Fruit fly (Drosophila melanogaster) whole organism, embryonic: ENCODE data around the gene Or67b.

Source experiments
- Antp ChIP-seq: fragments of 200-800 bp; sonication (Bioruptor generic); optimal IDR thresholded peaks from 3 replicates; lab custom pipeline; 2016; ENCODE audit warnings: missing biosample characterization, missing genetic modification characterization
- Asciz ChIP-seq: fragments of 200-800 bp; sonication (Bioruptor generic); optimal IDR thresholded peaks from 2 replicates; lab custom pipeline; 2017; ENCODE audit warnings: missing biosample characterization, mild to moderate bottlenecking, missing genetic modification characterization, missing genetic modification reagents
- CG10979 ChIP-seq: fragments of 200-800 bp; sonication (Bioruptor generic); optimal IDR thresholded peaks from 2 replicates; lab custom pipeline; 2018; ENCODE audit warnings: missing biosample characterization, mild to moderate bottlenecking, missing genetic modification characterization, moderate library complexity
- CG11093 ChIP-seq: fragments of 200-800 bp; sonication (Bioruptor generic); IDR thresholded peaks from 3 replicates; pipeline ENCODE4 v1.3.6; 2022; ENCODE audit warnings: missing biosample characterization, missing genetic modification characterization
- CG12391 ChIP-seq: fragments of 200-800 bp; sonication (Bioruptor generic); optimal IDR thresholded peaks from 3 replicates; lab custom pipeline; 2018; ENCODE audit warnings: missing biosample characterization, mild to moderate bottlenecking, missing genetic modification characterization, moderate library complexity
- CG13123 ChIP-seq: fragments of 200-800 bp; sonication (Bioruptor generic); optimal IDR thresholded peaks from 2 replicates; lab custom pipeline; 2016; ENCODE audit warnings: missing biosample characterization, missing genetic modification characterization
- CG13424 ChIP-seq: fragments of 200-800 bp; sonication (Bioruptor generic); optimal IDR thresholded peaks from 2 replicates; lab custom pipeline; 2019; ENCODE audit warnings: missing biosample characterization, mild to moderate bottlenecking, missing genetic modification characterization, moderate library complexity
- CG15479 ChIP-seq: fragments of 200-800 bp; sonication (Bioruptor generic); optimal IDR thresholded peaks from 3 replicates; lab custom pipeline; 2019; ENCODE audit warnings: missing biosample characterization, mild to moderate bottlenecking, missing genetic modification characterization, moderate library complexity
- CG17361 ChIP-seq: fragments of 200-800 bp; sonication (Bioruptor generic); IDR thresholded peaks from 3 replicates; pipeline ENCODE4 v1.3.6; 2022; ENCODE audit warnings: missing biosample characterization, missing genetic modification characterization
- CG1832 ChIP-seq: fragments of 200-800 bp; sonication (Bioruptor generic); optimal IDR thresholded peaks from 2 replicates; lab custom pipeline; 2017; ENCODE audit warnings: missing biosample characterization, mild to moderate bottlenecking, missing genetic modification characterization, inconsistent platforms
- CG18599 ChIP-seq: fragments of 200-800 bp; sonication (Bioruptor generic); optimal IDR thresholded peaks from 3 replicates; lab custom pipeline; 2017; ENCODE audit warnings: missing biosample characterization, missing genetic modification characterization, mild to moderate bottlenecking, moderate library complexity, missing genetic modification reagents
- CG3163 ChIP-seq: fragments of 200-800 bp; sonication (Bioruptor generic); optimal IDR thresholded peaks from 3 replicates; lab custom pipeline; 2016; ENCODE audit warnings: missing biosample characterization, missing genetic modification characterization
- CG33557 ChIP-seq: fragments of 200-800 bp; sonication (Bioruptor generic); optimal IDR thresholded peaks from 2 replicates; lab custom pipeline; 2019; ENCODE audit warnings: missing biosample characterization, mild to moderate bottlenecking, missing genetic modification characterization, moderate library complexity
- CG3407 ChIP-seq: fragments of 200-800 bp; sonication (Bioruptor generic); optimal IDR thresholded peaks from 2 replicates; lab custom pipeline; 2018; ENCODE audit warnings: missing biosample characterization, mild to moderate bottlenecking, missing genetic modification characterization
- CG42726 ChIP-seq: fragments of 200-800 bp; sonication (Bioruptor generic); IDR thresholded peaks from 2 replicates; pipeline ENCODE4 v1.3.6; 2022; ENCODE audit warnings: missing biosample characterization, missing genetic modification characterization; ENCODE audit not compliant: partially characterized antibody
- CG4707 ChIP-seq: fragments of 200-800 bp; sonication (Bioruptor generic); optimal IDR thresholded peaks from 2 replicates; lab custom pipeline; 2018; ENCODE audit warnings: missing biosample characterization, mild to moderate bottlenecking, missing genetic modification characterization, moderate library complexity
- CG6813 ChIP-seq: fragments of 200-800 bp; sonication (Bioruptor generic); optimal IDR thresholded peaks from 2 replicates; lab custom pipeline; 2017; ENCODE audit warnings: missing biosample characterization, missing genetic modification characterization, mild to moderate bottlenecking, moderate library complexity, missing genetic modification reagents
- CG7987 ChIP-seq: fragments of 200-800 bp; sonication (Bioruptor generic); optimal IDR thresholded peaks from 2 replicates; lab custom pipeline; 2018; ENCODE audit warnings: missing biosample characterization, mild to moderate bottlenecking, missing genetic modification characterization, moderate library complexity
- CG8924 ChIP-seq: fragments of 200-800 bp; optimal IDR thresholded peaks from 3 replicates; lab custom pipeline; 2019; ENCODE audit warnings: missing biosample characterization, mild to moderate bottlenecking, missing genetic modification characterization, moderate library complexity
- CkIIα-i1 ChIP-seq: fragments of 200-800 bp; sonication (Bioruptor generic); IDR thresholded peaks from 2 replicates; pipeline ENCODE4 v1.3.6; 2022; ENCODE audit warnings: missing biosample characterization, missing genetic modification characterization
- Eip74EF ChIP-seq, 2 experiments: fragments of 200-800 bp in 1 of 2; fragments of >200 bp in 1 of 2; sonication (Bioruptor generic) in 1 of 2; optimal IDR thresholded peaks; 2 replicates each; lab custom pipeline; 2017 to 2019; ENCODE audit warnings: missing biosample characterization in 2 of 2, missing genetic modification characterization in 2 of 2, mild to moderate bottlenecking in 1 of 2, moderate library complexity in 1 of 2
- HLHmδ ChIP-seq: fragments of 200-800 bp; sonication (Bioruptor generic); optimal IDR thresholded peaks from 2 replicates; lab custom pipeline; 2018; ENCODE audit warnings: missing biosample characterization, mild to moderate bottlenecking, missing genetic modification characterization, moderate library complexity
- Mad ChIP-seq: fragments of 200-800 bp; sonication (Bioruptor generic); optimal IDR thresholded peaks from 2 replicates; lab custom pipeline; 2016; ENCODE audit warnings: missing biosample characterization, missing genetic modification characterization
- NC2β ChIP-seq: fragments of 200-800 bp; sonication (Bioruptor generic); optimal IDR thresholded peaks from 2 replicates; lab custom pipeline; 2016; ENCODE audit warnings: missing biosample characterization, missing genetic modification characterization
- PHDP ChIP-seq: fragments of 200-800 bp; sonication (Bioruptor generic); optimal IDR thresholded peaks from 3 replicates; lab custom pipeline; 2018; ENCODE audit warnings: missing biosample characterization, mild to moderate bottlenecking, missing genetic modification characterization, moderate library complexity
- Pdp1 ChIP-seq, 2 experiments: fragments of 200-800 bp; sonication (Bioruptor generic); optimal IDR thresholded peaks; 3 replicates each; lab custom pipeline; 2016; ENCODE audit warnings: missing biosample characterization in 2 of 2, missing genetic modification characterization in 2 of 2, mild to moderate bottlenecking in 1 of 2, moderate library complexity in 1 of 2
- Trl ChIP-seq, 3 experiments: fragments of >200 bp in 2 of 3; fragments of 200-800 bp in 1 of 3; sonication (Bioruptor generic) in 1 of 3; optimal IDR thresholded peaks; 2 replicates in 1 of 3; 3 replicates in 2 of 3; lab custom pipeline; 2016 to 2017; ENCODE audit warnings: missing biosample characterization in 1 of 3, missing genetic modification characterization in 1 of 3
- Xrp1 ChIP-seq: fragments of 200-800 bp; sonication (Bioruptor generic); IDR thresholded peaks from 2 replicates; pipeline ENCODE4 v1.3.6; 2022; ENCODE audit warnings: missing biosample characterization, missing genetic modification characterization
- ato ChIP-seq: fragments of 200-800 bp; sonication (Bioruptor generic); IDR thresholded peaks from 2 replicates; pipeline ENCODE4 v1.3.6; 2022; ENCODE audit warnings: missing biosample characterization, missing genetic modification characterization; ENCODE audit not compliant: partially characterized antibody
- chinmo ChIP-seq: fragments of 200-800 bp; sonication (Bioruptor generic); IDR thresholded peaks from 4 replicates; pipeline ENCODE4 v1.3.6; 2022; ENCODE audit warnings: missing biosample characterization, missing genetic modification characterization; ENCODE audit not compliant: partially characterized antibody
- emc ChIP-seq: fragments of 200-800 bp; sonication (Bioruptor generic); optimal IDR thresholded peaks from 2 replicates; lab custom pipeline; 2016; ENCODE audit warnings: missing biosample characterization, missing genetic modification characterization
- eve ChIP-seq, 2 experiments: fragments of >200 bp; optimal IDR thresholded peaks; 2 replicates each; lab custom pipeline; 2017; ENCODE audit warnings: missing biosample characterization in 2 of 2, missing genetic modification characterization in 2 of 2
- eyg ChIP-seq: fragments of 200-800 bp; sonication (Bioruptor generic); optimal IDR thresholded peaks from 3 replicates; lab custom pipeline; 2016; ENCODE audit warnings: missing biosample characterization, missing genetic modification characterization
- gem ChIP-seq: fragments of 200-800 bp; sonication (Bioruptor generic); optimal IDR thresholded peaks from 2 replicates; lab custom pipeline; 2019; ENCODE audit warnings: missing biosample characterization, mild to moderate bottlenecking, missing genetic modification characterization, moderate library complexity
- grau ChIP-seq: fragments of 200-800 bp; optimal IDR thresholded peaks from 3 replicates; lab custom pipeline; 2019; ENCODE audit warnings: missing biosample characterization, mild to moderate bottlenecking, missing genetic modification characterization, moderate library complexity
- knrl ChIP-seq: fragments of 200-800 bp; sonication (Bioruptor generic); IDR thresholded peaks from 3 replicates; pipeline ENCODE4 v1.3.6; 2022; ENCODE audit warnings: missing biosample characterization, missing genetic modification characterization; ENCODE audit not compliant: partially characterized antibody
- lbe ChIP-seq: fragments of 200-800 bp; sonication (Bioruptor generic); optimal IDR thresholded peaks from 2 replicates; lab custom pipeline; 2016; ENCODE audit warnings: missing biosample characterization, mild to moderate bottlenecking, missing genetic modification characterization
- lola ChIP-seq, 3 experiments: fragments of >200 bp in 2 of 3; fragments of 200-800 bp in 1 of 3; sonication (Bioruptor generic) in 1 of 3; optimal IDR thresholded peaks; 2 replicates each; lab custom pipeline; 2017 to 2019; ENCODE audit warnings: missing biosample characterization in 3 of 3, missing genetic modification characterization in 3 of 3, mild to moderate bottlenecking in 1 of 3, moderate library complexity in 1 of 3
- nerfin-1 ChIP-seq: fragments of 200-800 bp; sonication (Bioruptor generic); optimal IDR thresholded peaks from 3 replicates; lab custom pipeline; 2019; ENCODE audit warnings: missing biosample characterization, mild to moderate bottlenecking, missing genetic modification characterization, moderate library complexity
- nom ChIP-seq: fragments of 200-800 bp; sonication (Bioruptor generic); optimal IDR thresholded peaks from 2 replicates; lab custom pipeline; 2017; ENCODE audit warnings: missing biosample characterization, missing genetic modification characterization, mild to moderate bottlenecking, moderate library complexity, missing genetic modification reagents
- pb ChIP-seq: fragments of 200-800 bp; sonication (Bioruptor generic); optimal IDR thresholded peaks from 3 replicates; lab custom pipeline; 2016; ENCODE audit warnings: missing biosample characterization, missing genetic modification characterization
- pfk ChIP-seq: fragments of 200-800 bp; sonication (Bioruptor generic); optimal IDR thresholded peaks from 2 replicates; lab custom pipeline; 2018; ENCODE audit warnings: missing biosample characterization, mild to moderate bottlenecking, missing genetic modification characterization, moderate library complexity
- ranshi ChIP-seq: fragments of 200-800 bp; sonication (Bioruptor generic); IDR thresholded peaks from 2 replicates; pipeline ENCODE4 v1.3.6; 2022; ENCODE audit warnings: missing biosample characterization, missing genetic modification characterization
- sd ChIP-seq: fragments of 200-800 bp; sonication (Bioruptor generic); optimal IDR thresholded peaks from 3 replicates; lab custom pipeline; 2018; ENCODE audit warnings: missing biosample characterization, mild to moderate bottlenecking, missing genetic modification characterization, moderate library complexity
- sens ChIP-seq: fragments of 200-800 bp; sonication (Bioruptor generic); peaks from one replicate; lab custom pipeline; 2016; ENCODE audit warnings: missing biosample characterization, missing genetic modification characterization
- sqz ChIP-seq: fragments of 200-800 bp; sonication (Bioruptor generic); optimal IDR thresholded peaks from 3 replicates; lab custom pipeline; 2018; ENCODE audit warnings: missing biosample characterization, mild to moderate bottlenecking, missing genetic modification characterization
- z ChIP-seq: fragments of 200-800 bp; sonication (Bioruptor generic); IDR thresholded peaks from 3 replicates; pipeline ENCODE4 v1.3.6; 2022; ENCODE audit warnings: missing biosample characterization, missing genetic modification characterization

The Or67b gene

DNA sequence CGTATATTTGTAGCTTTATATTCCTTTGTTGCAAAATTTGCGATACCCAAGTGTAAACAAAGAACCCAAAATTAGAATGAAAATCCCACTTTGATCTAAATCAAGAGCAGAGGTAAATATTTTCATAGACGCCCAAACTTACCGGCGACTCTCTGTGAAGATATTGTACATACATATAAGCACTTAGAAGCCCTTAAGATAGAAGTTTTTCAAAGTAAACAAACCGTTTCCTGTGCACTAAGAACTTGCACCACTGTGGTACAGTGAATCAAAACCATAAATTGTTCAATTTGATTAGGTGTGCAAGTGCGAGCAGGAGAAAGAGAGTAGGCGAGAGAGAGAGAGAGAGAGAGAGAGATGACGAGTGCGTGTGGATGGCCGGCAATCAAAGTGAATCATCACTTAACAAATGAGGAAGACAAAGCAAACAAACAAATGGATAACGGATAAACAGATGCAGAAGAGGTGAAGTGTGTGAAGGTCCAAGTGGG is 49.1 kb upstream of the Or67b start (continued):
- TF ChIP-seq Antp (GFP tag; lab: Kevin White, UChicago) = peak; percentile 3
- no peak for TF ChIP-seq NC2β (GFP tag; lab: Kevin White, UChicago)
- no peak for TF ChIP-seq CG18599 (GFP tag; lab: Kevin White, UChicago)
- TF ChIP-seq sens (GFP tag; lab: Kevin White, UChicago) = peak; percentile 86
- peak; percentile 22 for TF ChIP-seq CG33557 (GFP tag; lab: Kevin White, UChicago)
- no peak for TF ChIP-seq ato (GFP tag; lab: Robert Waterston, UW)
- 0 out of 2 replicates have a peak, but pooled peaks have one; percentile 5 for TF ChIP-seq ranshi (GFP tag; lab: Robert Waterston, UW)
- TF ChIP-seq pfk (GFP tag; lab: Kevin White, UChicago) = no peak
- peak; percentile 30 for TF ChIP-seq HLHmδ (GFP tag; lab: Kevin White, UChicago)
- TF ChIP-seq knrl (GFP tag; lab: Robert Waterston, UW) = 0 out of 3 replicates have a peak, but pooled peaks have one; percentile 20
- peak; percentile 19 for TF ChIP-seq nom (GFP tag; lab: Kevin White, UChicago)
- peak; percentile 0 for TF ChIP-seq CG3407 (GFP tag; lab: Kevin White, UChicago)
- peak; percentile 58 to 79 for TF ChIP-seq Trl (optimal IDR thresholded peaks at IDR 0.05; lab: Kevin White, UChicago)
- TF ChIP-seq Trl (GFP tag; optimal IDR thresholded peaks at IDR 0.05; lab: Kevin White, UChicago) = peak; percentile 5
- no peak for TF ChIP-seq emc (GFP tag; lab: Kevin White, UChicago)
- TF ChIP-seq CkIIα-i1 (GFP tag; lab: Robert Waterston, UW) = no peak
- TF ChIP-seq eyg (GFP tag; lab: Kevin White, UChicago) = no peak
- TF ChIP-seq Eip74EF (GFP tag; optimal IDR thresholded peaks at IDR 0.05; lab: Kevin White, UChicago) = peak in 1 of 2 experiments; percentile 54
- TF ChIP-seq chinmo (GFP tag; lab: Robert Waterston, UW) = no peak; the same call in 3 of the 4 replicates
- peak; percentile 17 for TF ChIP-seq CG3163
- peak in 1 of 2 experiments; percentile 37 for TF ChIP-seq Pdp1 (GFP tag; optimal IDR thresholded peaks at IDR 0.05; lab: Kevin White, UChicago)
- no peak for TF ChIP-seq CG42726
- TF ChIP-seq CG13123 (GFP tag; lab: Kevin White, UChicago) = peak; percentile 18
- TF ChIP-seq z (GFP tag; lab: Robert Waterston, UW) = 0 out of 3 replicates have a peak, but pooled peaks have one; percentile 57
- no peak for TF ChIP-seq pb (GFP tag; lab: Kevin White, UChicago)
- peak; percentile 4 for TF ChIP-seq CG6813 (GFP tag; lab: Kevin White, UChicago)
- TF ChIP-seq CG13424 (tag; lab: Kevin White, UChicago) = peak; percentile 20
- TF ChIP-seq CG10979 (tag; lab: Kevin White, UChicago) = peak; percentile 27
- TF ChIP-seq CG12391 (tag; lab: Kevin White, UChicago) = peak; percentile 6
- TF ChIP-seq gem (tag; lab: Kevin White, UChicago) = peak; percentile 18
- TF ChIP-seq CG8924 (tag; lab: Kevin White, UChicago) = peak; percentile 29
- TF ChIP-seq nerfin-1 (tag; lab: Kevin White, UChicago) = peak; percentile 9
- TF ChIP-seq PHDP (tag; lab: Kevin White, UChicago) = peak; percentile 9
- TF ChIP-seq CG1832 (GFP tag; lab: Kevin White, UChicago) = peak; percentile 69
- TF ChIP-seq Mad = no peak
- TF ChIP-seq lbe = no peak
- peak in 1 of 3 experiments; percentile 24 for TF ChIP-seq lola (GFP tag; optimal IDR thresholded peaks at IDR 0.05; lab: Kevin White, UChicago)
- TF ChIP-seq Xrp1 = peak; percentile 33; the same call in 1 of the 2 replicates
- peak; percentile 13 for TF ChIP-seq sqz (GFP tag; lab: Kevin White, UChicago)
- TF ChIP-seq CG15479 (GFP tag; lab: Kevin White, UChicago) = peak; percentile 92
- TF ChIP-seq sd (tag; lab: Kevin White, UChicago) = peak; percentile 20
- TF ChIP-seq CG7987 (GFP tag; lab: Kevin White, UChicago) = no peak
- TF ChIP-seq eve (GFP tag; optimal IDR thresholded peaks at IDR 0.05; lab: Kevin White, UChicago) = peak in 1 of 2 experiments; percentile 54
- peak; percentile 13 for TF ChIP-seq Asciz (GFP tag; lab: Kevin White, UChicago)
- TF ChIP-seq CG11093 (GFP tag; lab: Robert Waterston, UW) = no peak
- peak; percentile 16 for TF ChIP-seq CG4707 (GFP tag; lab: Kevin White, UChicago)
- peak; percentile 85 for TF ChIP-seq grau
- 0 out of 3 replicates have a peak, but pooled peaks have one; percentile 35 for TF ChIP-seq CG17361 (GFP tag; lab: Robert Waterston, UW)
